Fruit fly (Drosophila melanogaster): ENCODE results near the gene zfh2.

DNA sequence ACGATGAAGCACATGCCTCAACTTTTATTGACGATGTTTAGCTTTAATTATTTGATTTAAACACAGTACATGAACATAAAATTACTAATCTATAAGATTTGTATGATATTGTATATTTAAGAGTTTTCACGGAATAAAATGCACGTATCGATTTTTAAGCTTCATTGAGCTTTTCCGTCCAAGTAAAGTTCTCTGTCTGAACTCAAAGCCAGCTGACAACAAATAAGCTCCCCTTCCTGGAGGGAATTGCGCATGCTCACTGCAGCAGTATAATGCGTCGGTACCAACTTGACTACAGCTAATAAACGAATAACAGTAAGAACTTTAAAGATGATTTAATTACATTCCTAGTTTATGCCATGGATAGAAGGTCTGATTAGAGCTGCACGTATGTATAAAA is 18.0 kb upstream of the zfh2 start:
- TF ChIP-seq CG7368 (GFP tag; optimal IDR thresholded peaks at IDR 0.05) (no peak), Hr39 (GFP tag; optimal IDR thresholded peaks at IDR 0.05) (no peak), CG6854 (GFP tag; optimal IDR thresholded peaks at IDR 0.05) (no peak), OdsH (GFP tag; optimal IDR thresholded peaks at IDR 0.05) (no peak), CG11902 (GFP tag; optimal IDR thresholded peaks at IDR 0.05) (no peak), achi (GFP tag; optimal IDR thresholded peaks at IDR 0.05) (no peak), Blimp-1 (GFP tag; optimal IDR thresholded peaks at IDR 0.05) (no peak), CG10669 (GFP tag; optimal IDR thresholded peaks at IDR 0.05) (no peak)

Measured in whole organism, prepupa.